Worm (Caenorhabditis elegans): ENCODE results near the gene glb-32.
A peak's percentile ranks its signal among the peaks of the same experiment; 100 is the strongest.

glb-32 gene

ce11 chrV:5089497-5090134 lies at the start of gene glb-32:
Gene glb-32, minus strand, starts transcription at chrV:5089547.
- TF ChIP-seq ztf-11 (tag; optimal IDR thresholded peaks at IDR 0.05) (no peak), dmd-4 (tag; optimal IDR thresholded peaks at IDR 0.05) (no peak), unc-55 (GFP tag; optimal IDR thresholded peaks at IDR 0.05) (peak; percentile 35), lsy-2 (tag; optimal IDR thresholded peaks at IDR 0.05) (peak in 1 of 2 experiments; percentile 7), sem-4 (tag; optimal IDR thresholded peaks at IDR 0.05) (peak; percentile 48)

DNA sequence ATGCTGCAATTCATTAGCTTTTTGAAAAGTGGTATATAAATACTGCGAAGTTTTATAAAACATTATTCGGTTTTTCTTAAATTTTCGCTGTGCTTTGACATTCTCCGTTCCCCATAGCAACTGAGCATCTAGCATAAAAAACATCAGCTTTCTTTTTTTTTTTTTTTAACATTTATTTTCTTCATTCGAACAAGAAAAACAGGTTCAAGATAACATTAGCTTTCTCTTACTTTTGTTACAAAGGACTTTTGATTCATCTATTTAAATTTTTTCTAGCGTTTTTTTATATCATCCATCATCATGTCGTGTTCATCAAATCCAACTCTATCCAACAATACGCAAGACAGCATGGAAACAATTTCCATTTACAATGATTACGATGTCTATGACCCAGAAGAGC lies 48.6 kb upstream of the glb-32 start, which contains the start of gene F14F9.3:
Gene F14F9.3 (plus strand): TSS at position 301 of the 400 bp plus-strand sequence.
- no peak for TF ChIP-seq sma-3 (GFP tag; optimal IDR thresholded peaks at IDR 0.05)
- TF ChIP-seq sma-9 (GFP tag; optimal IDR thresholded peaks at IDR 0.05) = no peak
- TF ChIP-seq sma-9 (tag; optimal IDR thresholded peaks at IDR 0.05) = no peak
- TF ChIP-seq nhr-6 (tag; optimal IDR thresholded peaks at IDR 0.05) = no peak
- TF ChIP-seq nhr-10 (tag; optimal IDR thresholded peaks at IDR 0.05) = no peak
- no peak for TF ChIP-seq elt-3 (tag; optimal IDR thresholded peaks at IDR 0.05)
- no peak for TF ChIP-seq F13H6.1 (tag; optimal IDR thresholded peaks at IDR 0.05)
- TF ChIP-seq blmp-1 (tag; optimal IDR thresholded peaks at IDR 0.05; ENCODE audit: insufficient read depth) = no peak
- no peak for TF ChIP-seq fos-1 (tag; optimal IDR thresholded peaks at IDR 0.05)
- no peak for TF ChIP-seq Y55F3AM.14 (GFP tag; optimal IDR thresholded peaks at IDR 0.05)
- TF ChIP-seq crh-2 (tag; optimal IDR thresholded peaks at IDR 0.05) = no peak
- no peak for TF ChIP-seq zag-1 (tag; optimal IDR thresholded peaks at IDR 0.05)
- no peak for TF ChIP-seq lin-13 (GFP tag; optimal IDR thresholded peaks at IDR 0.05)
- no peak for TF ChIP-seq nhr-237 (tag; optimal IDR thresholded peaks at IDR 0.05)
- no peak for TF ChIP-seq ztf-1 (GFP tag; conservative IDR thresholded peaks at IDR 0.05)
- TF ChIP-seq snpc-4 (tag; optimal IDR thresholded peaks at IDR 0.05) = no peak
- no peak for TF ChIP-seq sem-4 (tag; optimal IDR thresholded peaks at IDR 0.05)
- TF ChIP-seq unc-62 (GFP tag; optimal IDR thresholded peaks at IDR 0.05) = no peak
- TF ChIP-seq nhr-77 (tag; optimal IDR thresholded peaks at IDR 0.05) = no peak
- no peak for TF ChIP-seq peb-1 (tag; optimal IDR thresholded peaks at IDR 0.05)
- TF ChIP-seq nhr-21 (tag; optimal IDR thresholded peaks at IDR 0.05) = no peak

DNA sequence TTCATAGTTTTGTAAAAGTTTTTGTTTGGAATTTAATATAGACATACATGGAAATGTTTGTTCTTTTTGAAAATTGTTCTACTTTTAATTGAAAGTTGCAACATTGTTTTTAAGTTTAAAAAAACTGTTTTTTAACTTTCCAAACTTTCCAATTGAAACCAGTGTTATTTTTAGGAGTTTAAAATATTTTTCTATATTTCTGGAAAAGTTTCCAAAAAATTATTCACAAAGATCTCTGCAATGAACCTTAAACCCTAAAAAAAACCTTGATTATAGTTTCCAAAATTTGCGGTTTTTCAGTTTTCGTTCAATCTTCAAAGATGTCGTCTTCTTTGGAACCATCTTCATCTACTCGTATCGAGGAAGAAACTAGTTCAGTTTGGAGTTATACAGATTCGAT lies 43.1 kb upstream of the glb-32 start, which contains the start of gene F14F9.4:
Gene F14F9.4 (plus strand): TSS at position 301 of the 400 bp plus-strand sequence.
- TF ChIP-seq nhr-21 (tag; optimal IDR thresholded peaks at IDR 0.05) = no peak
- TF ChIP-seq dmd-4 (tag; optimal IDR thresholded peaks at IDR 0.05) = no peak
- no peak for TF ChIP-seq nhr-23 (tag; optimal IDR thresholded peaks at IDR 0.05)
- TF ChIP-seq zag-1 (tag; optimal IDR thresholded peaks at IDR 0.05) = no peak
- no peak for TF ChIP-seq F13H6.1 (tag; optimal IDR thresholded peaks at IDR 0.05)
- no peak for TF ChIP-seq ceh-82 (tag; optimal IDR thresholded peaks at IDR 0.05)
- TF ChIP-seq ztf-4 (tag; optimal IDR thresholded peaks at IDR 0.05) = no peak
- no peak for TF ChIP-seq crh-2 (tag; optimal IDR thresholded peaks at IDR 0.05)
- no peak for TF ChIP-seq nhr-129 (tag; optimal IDR thresholded peaks at IDR 0.05)
- no peak for TF ChIP-seq egl-27 (tag; optimal IDR thresholded peaks at IDR 0.05)

ce11 chrV:5131380-5131779 lies 42.0 kb upstream of the glb-32 start:
- TF ChIP-seq mdl-1 (tag; optimal IDR thresholded peaks at IDR 0.05) (no peak), ceh-82 (tag; optimal IDR thresholded peaks at IDR 0.05) (no peak), zag-1 (tag; optimal IDR thresholded peaks at IDR 0.05) (no peak), blmp-1 (tag; optimal IDR thresholded peaks at IDR 0.05; ENCODE audit: insufficient read depth) (no peak), nhr-77 (tag; optimal IDR thresholded peaks at IDR 0.05) (no peak), egl-27 (tag; optimal IDR thresholded peaks at IDR 0.05) (no peak), fos-1 (tag; optimal IDR thresholded peaks at IDR 0.05) (peak; percentile 68), Y55F3AM.14 (GFP tag; optimal IDR thresholded peaks at IDR 0.05) (no peak), lsy-2 (tag; optimal IDR thresholded peaks at IDR 0.05) (peak in 1 of 2 experiments; percentile 23), ztf-1 (GFP tag; conservative IDR thresholded peaks at IDR 0.05) (no peak), lin-13 (GFP tag; optimal IDR thresholded peaks at IDR 0.05) (no peak), snpc-4 (tag; optimal IDR thresholded peaks at IDR 0.05) (peak; percentile 18), crh-2 (tag; optimal IDR thresholded peaks at IDR 0.05) (no peak), skn-1 (tag; optimal IDR thresholded peaks at IDR 0.05) (peak; percentile 52), nhr-129 (tag; optimal IDR thresholded peaks at IDR 0.05) (peak; percentile 100), mbf-1 (tag; optimal IDR thresholded peaks at IDR 0.05) (no peak), ZK546.5 (tag; optimal IDR thresholded peaks at IDR 0.05) (no peak), unc-55 (GFP tag; optimal IDR thresholded peaks at IDR 0.05) (peak; percentile 83), C34F6.9 (tag; optimal IDR thresholded peaks at IDR 0.05) (peak; percentile 61), gmeb-1 (tag; optimal IDR thresholded peaks at IDR 0.05) (no peak), sma-9 (GFP tag; optimal IDR thresholded peaks at IDR 0.05) (no peak), sma-9 (tag; optimal IDR thresholded peaks at IDR 0.05) (no peak), ztf-4 (tag; optimal IDR thresholded peaks at IDR 0.05) (no peak)

All from whole organism, L2 larva.